Fruit fly (Drosophila melanogaster) whole organism, embryonic: ENCODE results near the gene CG11562.

Experiments used
- CG10654 ChIP-seq: fragments of 200-800 bp; sonication (Bioruptor generic); optimal IDR thresholded peaks from 2 replicates; lab custom pipeline; 2016; ENCODE audit warnings: missing biosample characterization, missing genetic modification characterization
- CG12155 ChIP-seq: fragments of 200-800 bp; sonication (Bioruptor generic); optimal IDR thresholded peaks from 3 replicates; lab custom pipeline; 2016; ENCODE audit warnings: missing biosample characterization, missing genetic modification characterization
- CG15514 ChIP-seq: fragments of 200-800 bp; sonication (Bioruptor generic); optimal IDR thresholded peaks from 3 replicates; lab custom pipeline; 2017; ENCODE audit warnings: missing biosample characterization, missing genetic modification characterization, mild to moderate bottlenecking, moderate library complexity, missing genetic modification reagents
- CG17361 ChIP-seq: fragments of 200-800 bp; sonication (Bioruptor generic); IDR thresholded peaks from 3 replicates; pipeline ENCODE4 v1.3.6; 2022; ENCODE audit warnings: missing biosample characterization, missing genetic modification characterization
- CG18599 ChIP-seq: fragments of 200-800 bp; sonication (Bioruptor generic); optimal IDR thresholded peaks from 3 replicates; lab custom pipeline; 2017; ENCODE audit warnings: missing biosample characterization, missing genetic modification characterization, mild to moderate bottlenecking, moderate library complexity, missing genetic modification reagents
- CG30403 ChIP-seq: fragments of 200-800 bp; sonication (Bioruptor generic); optimal IDR thresholded peaks from 3 replicates; lab custom pipeline; 2016; ENCODE audit warnings: missing biosample characterization, missing genetic modification characterization
- CG33557 ChIP-seq: fragments of 200-800 bp; sonication (Bioruptor generic); optimal IDR thresholded peaks from 2 replicates; lab custom pipeline; 2019; ENCODE audit warnings: missing biosample characterization, mild to moderate bottlenecking, missing genetic modification characterization, moderate library complexity
- CG34376 ChIP-seq: fragments of 200-800 bp; sonication (Bioruptor generic); optimal IDR thresholded peaks from 2 replicates; lab custom pipeline; 2018; ENCODE audit warnings: missing biosample characterization, mild to moderate bottlenecking, missing genetic modification characterization
- CG34422 ChIP-seq: fragments of 200-800 bp; sonication (Bioruptor generic); IDR thresholded peaks from 3 replicates; pipeline ENCODE4 v1.3.6; 2022; ENCODE audit warnings: missing biosample characterization, missing genetic modification characterization
- CG4617 ChIP-seq: fragments of 200-800 bp; sonication (Bioruptor generic); optimal IDR thresholded peaks from 3 replicates; lab custom pipeline; 2016; ENCODE audit warnings: missing biosample characterization, missing genetic modification characterization, borderline replicate concordance
- CG7271 ChIP-seq: fragments of 200-800 bp; sonication (Bioruptor generic); optimal IDR thresholded peaks from 2 replicates; lab custom pipeline; 2018; ENCODE audit warnings: missing biosample characterization, mild to moderate bottlenecking, missing genetic modification characterization, moderate library complexity
- CG7839 ChIP-seq: fragments of 200-800 bp; sonication (Bioruptor generic); optimal IDR thresholded peaks from 3 replicates; lab custom pipeline; 2018; ENCODE audit warnings: missing biosample characterization, mild to moderate bottlenecking, missing genetic modification characterization, moderate library complexity
- CG8388 ChIP-seq: fragments of 200-800 bp; sonication (Bioruptor generic); optimal IDR thresholded peaks from 2 replicates; lab custom pipeline; 2019; ENCODE audit warnings: missing biosample characterization, mild to moderate bottlenecking, missing genetic modification characterization, moderate library complexity
- CG8924 ChIP-seq: fragments of 200-800 bp; optimal IDR thresholded peaks from 3 replicates; lab custom pipeline; 2019; ENCODE audit warnings: missing biosample characterization, mild to moderate bottlenecking, missing genetic modification characterization, moderate library complexity
- CG9609 ChIP-seq: fragments of 200-800 bp; sonication (Bioruptor generic); optimal IDR thresholded peaks from 3 replicates; lab custom pipeline; 2016; ENCODE audit warnings: missing biosample characterization, missing genetic modification characterization
- CG9727 ChIP-seq: fragments of 200-800 bp; sonication (Bioruptor generic); optimal IDR thresholded peaks from 3 replicates; lab custom pipeline; 2017; ENCODE audit warnings: missing biosample characterization, mild to moderate bottlenecking, missing genetic modification characterization
- CG9817 ChIP-seq: fragments of 200-800 bp; sonication (Bioruptor generic); optimal IDR thresholded peaks from 2 replicates; lab custom pipeline; 2018; ENCODE audit warnings: missing biosample characterization, mild to moderate bottlenecking, missing genetic modification characterization, moderate library complexity
- CkIIα-i1 ChIP-seq: fragments of 200-800 bp; sonication (Bioruptor generic); IDR thresholded peaks from 2 replicates; pipeline ENCODE4 v1.3.6; 2022; ENCODE audit warnings: missing biosample characterization, missing genetic modification characterization
- Deaf1 ChIP-seq: fragments of 200-800 bp; optimal IDR thresholded peaks from 3 replicates; lab custom pipeline; 2019; ENCODE audit warnings: missing biosample characterization, mild to moderate bottlenecking, missing genetic modification characterization, moderate library complexity
- Dp ChIP-seq: fragments of 200-800 bp; sonication (Bioruptor generic); optimal IDR thresholded peaks from 2 replicates; lab custom pipeline; 2018; ENCODE audit warnings: missing biosample characterization, mild to moderate bottlenecking, missing genetic modification characterization, moderate library complexity
- Fer1 ChIP-seq: fragments of 200-800 bp; sonication (Bioruptor generic); optimal IDR thresholded peaks from 2 replicates; lab custom pipeline; 2017; ENCODE audit warnings: missing biosample characterization, mild to moderate bottlenecking, missing genetic modification characterization
- Fer3 ChIP-seq: fragments of 200-800 bp; sonication (Bioruptor generic); optimal IDR thresholded peaks from 2 replicates; lab custom pipeline; 2018; ENCODE audit warnings: missing biosample characterization, mild to moderate bottlenecking, missing genetic modification characterization, moderate library complexity
- H2.0 ChIP-seq: fragments of 200-800 bp; sonication (Bioruptor generic); IDR thresholded peaks from 2 replicates; pipeline ENCODE4 v1.3.6; 2022; ENCODE audit warnings: missing biosample characterization, missing genetic modification characterization
- Mes4 ChIP-seq: fragments of 200-800 bp; sonication (Bioruptor generic); optimal IDR thresholded peaks from 2 replicates; lab custom pipeline; 2016; ENCODE audit warnings: missing biosample characterization, missing genetic modification characterization
- Myb ChIP-seq: fragments of 200-800 bp; sonication (Bioruptor generic); optimal IDR thresholded peaks from 2 replicates; lab custom pipeline; 2016; ENCODE audit warnings: missing biosample characterization, missing genetic modification characterization
- Sry-δ ChIP-seq: fragments of 200-800 bp; sonication (Bioruptor generic); optimal IDR thresholded peaks from 2 replicates; lab custom pipeline; 2016; ENCODE audit warnings: missing biosample characterization, missing genetic modification characterization
- YL-1 ChIP-seq: fragments of 200-800 bp; sonication (Bioruptor generic); optimal IDR thresholded peaks from 3 replicates; lab custom pipeline; 2017; ENCODE audit warnings: missing biosample characterization, mild to moderate bottlenecking, missing genetic modification characterization
- bbx ChIP-seq: fragments of 200-800 bp; sonication (Bioruptor generic); IDR thresholded peaks from 2 replicates; pipeline ENCODE4 v1.3.6; 2022; ENCODE audit warnings: missing biosample characterization, missing genetic modification characterization; ENCODE audit not compliant: partially characterized antibody
- bigmax ChIP-seq: fragments of 200-800 bp; sonication (Bioruptor generic); optimal IDR thresholded peaks from 2 replicates; lab custom pipeline; 2018; ENCODE audit warnings: missing biosample characterization, mild to moderate bottlenecking, missing genetic modification characterization
- chif ChIP-seq, 2 experiments: fragments of 200-800 bp; sonication (Bioruptor generic); optimal IDR thresholded peaks; 3 replicates each; lab custom pipeline; 2016; ENCODE audit warnings: missing biosample characterization in 2 of 2, missing genetic modification characterization in 2 of 2
- crc ChIP-seq: fragments of 200-800 bp; sonication (Bioruptor generic); optimal IDR thresholded peaks from 2 replicates; lab custom pipeline; 2016; ENCODE audit warnings: missing biosample characterization, missing genetic modification characterization
- crol ChIP-seq: fragments of 200-800 bp; sonication (Bioruptor generic); IDR thresholded peaks from 2 replicates; pipeline ENCODE4 v1.3.6; 2022; ENCODE audit warnings: missing biosample characterization, missing genetic modification characterization
- cwo ChIP-seq: fragments of 200-800 bp; sonication (Bioruptor generic); optimal IDR thresholded peaks from 3 replicates; lab custom pipeline; 2017; ENCODE audit warnings: missing biosample characterization, missing genetic modification characterization, mild to moderate bottlenecking, moderate library complexity, missing genetic modification reagents
- dm ChIP-seq: fragments of 200-800 bp; sonication (Bioruptor generic); optimal IDR thresholded peaks from 3 replicates; lab custom pipeline; 2016; ENCODE audit warnings: missing biosample characterization, missing genetic modification characterization
- dysf ChIP-seq: fragments of 200-800 bp; sonication (Bioruptor generic); IDR thresholded peaks from 3 replicates; pipeline ENCODE4 v1.3.6; 2022; ENCODE audit warnings: missing biosample characterization, missing genetic modification characterization
- fd96Cb ChIP-seq: fragments of 200-800 bp; sonication (Bioruptor generic); optimal IDR thresholded peaks from 2 replicates; lab custom pipeline; 2018; ENCODE audit warnings: missing biosample characterization, mild to moderate bottlenecking, missing genetic modification characterization, moderate library complexity
- gcm2 ChIP-seq: fragments of 200-800 bp; sonication (Bioruptor generic); optimal IDR thresholded peaks from 2 replicates; lab custom pipeline; 2016; ENCODE audit warnings: missing biosample characterization, missing genetic modification characterization
- hbn ChIP-seq: fragments of 200-800 bp; sonication (Bioruptor generic); IDR thresholded peaks from 2 replicates; pipeline ENCODE4 v1.3.6; 2022; ENCODE audit warnings: missing biosample characterization, missing genetic modification characterization; ENCODE audit not compliant: partially characterized antibody
- hth ChIP-seq: fragments of >200 bp; optimal IDR thresholded peaks from 2 replicates; lab custom pipeline; 2017; ENCODE audit warnings: inconsistent platforms
- ind ChIP-seq: fragments of 200-800 bp; sonication (Bioruptor generic); optimal IDR thresholded peaks from 3 replicates; lab custom pipeline; 2016; ENCODE audit warnings: missing biosample characterization, missing genetic modification characterization
- nerfin-2 ChIP-seq: fragments of 200-800 bp; sonication (Bioruptor generic); IDR thresholded peaks from 2 replicates; pipeline ENCODE4 v1.3.6; 2022; ENCODE audit warnings: missing biosample characterization, missing genetic modification characterization; ENCODE audit not compliant: partially characterized antibody
- pho ChIP-seq: fragments of 200-800 bp; sonication (Bioruptor generic); optimal IDR thresholded peaks from 2 replicates; lab custom pipeline; 2016; ENCODE audit warnings: missing biosample characterization, missing genetic modification characterization
- prd ChIP-seq, 3 experiments: fragments of >200 bp in 2 of 3; fragments of 200-800 bp in 1 of 3; sonication (Bioruptor generic) in 1 of 3; optimal IDR thresholded peaks in 2 of 3; IDR thresholded peaks in 1 of 3; 2 replicates in 2 of 3; 3 replicates in 1 of 3; pipeline versions ENCODE4 v1.3.6 to Lab custom; 2017 to 2022; ENCODE audit warnings: missing biosample characterization in 1 of 3, missing genetic modification characterization in 1 of 3
- sens ChIP-seq: fragments of 200-800 bp; sonication (Bioruptor generic); peaks from one replicate; lab custom pipeline; 2016; ENCODE audit warnings: missing biosample characterization, missing genetic modification characterization
- stwl ChIP-seq: fragments of 200-800 bp; sonication (Bioruptor generic); optimal IDR thresholded peaks from 3 replicates; lab custom pipeline; 2018; ENCODE audit warnings: missing biosample characterization, mild to moderate bottlenecking, missing genetic modification characterization, moderate library complexity
- sug ChIP-seq: fragments of 200-800 bp; optimal IDR thresholded peaks from 2 replicates; lab custom pipeline; 2019; ENCODE audit warnings: missing biosample characterization, mild to moderate bottlenecking, missing genetic modification characterization, moderate library complexity
- trem ChIP-seq: fragments of 200-800 bp; optimal IDR thresholded peaks from 3 replicates; lab custom pipeline; 2019; ENCODE audit warnings: missing biosample characterization, mild to moderate bottlenecking, missing genetic modification characterization, moderate library complexity
- wdn ChIP-seq: fragments of 200-800 bp; sonication (Bioruptor generic); IDR thresholded peaks from 2 replicates; pipeline ENCODE4 v1.3.6; 2022; ENCODE audit warnings: missing biosample characterization, missing genetic modification characterization
- zfh2 ChIP-seq: fragments of 200-800 bp; sonication (Bioruptor generic); optimal IDR thresholded peaks from 2 replicates; lab custom pipeline; 2016; ENCODE audit warnings: missing biosample characterization, missing genetic modification characterization

Gene CG11562

dm6 chr2L:271553-271952, 20.7 kb upstream of the CG11562 start, which contains the start of gene Dus1 (continued):
- TF ChIP-seq CG7271 (tag; lab: Kevin White, UChicago) (peak; percentile 25), Sry-δ (GFP tag; lab: Kevin White, UChicago) (peak; percentile 60), CG30403 (GFP tag; lab: Kevin White, UChicago) (no peak), CG12155 (no peak), CG15514 (GFP tag; lab: Kevin White, UChicago) (peak; percentile 41), dm (GFP tag; lab: Kevin White, UChicago) (peak; percentile 84), bbx (GFP tag; lab: Robert Waterston, UW) (peak; percentile 77), nerfin-2 (GFP tag; lab: Robert Waterston, UW) (peak; percentile 65; the same call in 1 of the 2 replicates), Myb (GFP tag; lab: Kevin White, UChicago) (peak; percentile 50), Dp (GFP tag; lab: Kevin White, UChicago) (peak; percentile 73), hbn (GFP tag; lab: Robert Waterston, UW) (peak; percentile 72), prd (optimal IDR thresholded peaks at IDR 0.05; lab: Kevin White, UChicago) (no peak), prd (GFP tag; IDR thresholded peaks at IDR 0.05; lab: Robert Waterston, UW) (no peak), chif (GFP tag; optimal IDR thresholded peaks at IDR 0.05; lab: Kevin White, UChicago) (no peak), CkIIα-i1 (GFP tag; lab: Robert Waterston, UW) (no peak), Mes4 (GFP tag; lab: Kevin White, UChicago) (no peak)
- TF ChIP-seq, all 482 proteins: peak for 78

- TF ChIP-seq CG18599 (peak; percentile 34), CG9727 (GFP tag; lab: Kevin White, UChicago) (no peak), CG9817 (tag; lab: Kevin White, UChicago) (peak; percentile 4), YL-1 (peak; percentile 66), CG17361 (GFP tag; lab: Robert Waterston, UW) (peak; percentile 44; the same call in 1 of the 3 replicates), crc (GFP tag; lab: Kevin White, UChicago) (no peak), CG4617 (GFP tag; lab: Kevin White, UChicago) (peak; percentile 10), trem (tag; lab: Kevin White, UChicago) (peak; percentile 67), Fer1 (GFP tag; lab: Kevin White, UChicago) (peak; percentile 49), ind (GFP tag; lab: Kevin White, UChicago) (no peak), crol (GFP tag; lab: Robert Waterston, UW) (no peak), fd96Cb (tag; lab: Kevin White, UChicago) (no peak), CG34376 (no peak), zfh2 (no peak), bbx (GFP tag; lab: Robert Waterston, UW) (peak; percentile 29), Fer3 (tag; lab: Kevin White, UChicago) (peak; percentile 25), sug (tag; lab: Kevin White, UChicago) (peak; percentile 57), dysf (GFP tag; lab: Robert Waterston, UW) (peak; percentile 24; the same call in 1 of the 3 replicates), CG7839 (tag; lab: Kevin White, UChicago) (no peak), cwo (GFP tag; lab: Kevin White, UChicago) (peak; percentile 81), CG10654 (no peak), gcm2 (no peak), bigmax (GFP tag; lab: Kevin White, UChicago) (peak; percentile 79), wdn (no peak), CG33557 (GFP tag; lab: Kevin White, UChicago) (peak; percentile 24), CG8388 (GFP tag; lab: Kevin White, UChicago) (peak; percentile 13), stwl (tag; lab: Kevin White, UChicago) (peak; percentile 8), sens (GFP tag; lab: Kevin White, UChicago) (no peak), CG8924 (peak; percentile 61), H2.0 (no peak), Deaf1 (tag; lab: Kevin White, UChicago) (peak; percentile 20), hth (no peak), pho (no peak), CG9609 (GFP tag; lab: Kevin White, UChicago) (no peak), CG34422 (GFP tag; lab: Robert Waterston, UW) (peak; percentile 21; the same call in 1 of the 3 replicates)
Observed at dm6 chr2L:273603-274002, 18.6 kb upstream of the CG11562 start, which contains the start of the genes mbm and CG11555. Gene mbm (minus strand): TSS chr2L:273715. Gene CG11555 (plus strand): TSS chr2L:273836.
